Worm (Caenorhabditis elegans): Measurements from ENCODE around the gene gfrp-1.
A peak's percentile ranks its signal among the peaks of the same experiment; 100 is the strongest.

The gfrp-1 gene

ce11 chrIV:186110-186509 is 17.3 kb upstream of the gfrp-1 start (continued):
- TF ChIP-seq hlh-13 (GFP tag; optimal IDR thresholded peaks at IDR 0.05): no peak
- no peak for TF ChIP-seq nhr-11 (tag; optimal IDR thresholded peaks at IDR 0.05)
- TF ChIP-seq ama-1 (optimal IDR thresholded peaks at IDR 0.05): no peak
- TF ChIP-seq unc-42 (tag; optimal IDR thresholded peaks at IDR 0.05): peak; percentile 25
- TF ChIP-seq ceh-18 (tag; optimal IDR thresholded peaks at IDR 0.05): no peak
- no peak for TF ChIP-seq hlh-6 (tag; optimal IDR thresholded peaks at IDR 0.05)
- no peak for TF ChIP-seq ttx-3 (tag; optimal IDR thresholded peaks at IDR 0.05)

- TF ChIP-seq sox-2 (GFP tag; IDR thresholded peaks at IDR 0.05): no peak
- TF ChIP-seq ceh-14 (tag; optimal IDR thresholded peaks at IDR 0.05): peak; percentile 7
Observed at ce11 chrIV:187336-187735, 16.1 kb upstream of the gfrp-1 start.

ce11 chrIV:189087-189486 is 14.3 kb upstream of the gfrp-1 start:
- TF ChIP-seq ceh-14 (tag; optimal IDR thresholded peaks at IDR 0.05): no peak

- TF ChIP-seq madf-2 (tag; optimal IDR thresholded peaks at IDR 0.05): no peak
- no peak for TF ChIP-seq fkh-10 (GFP tag; optimal IDR thresholded peaks at IDR 0.05)
- no peak for TF ChIP-seq elt-4 (tag; optimal IDR thresholded peaks at IDR 0.05)
- TF ChIP-seq ceh-22 (tag; optimal IDR thresholded peaks at IDR 0.05): no peak
- peak; percentile 56 for TF ChIP-seq mec-3 (tag; optimal IDR thresholded peaks at IDR 0.05; ENCODE audit: borderline replicate concordance)
- no peak for TF ChIP-seq pros-1 (tag; optimal IDR thresholded peaks at IDR 0.05)
- peak; percentile 74 for TF ChIP-seq fax-1 (tag; optimal IDR thresholded peaks at IDR 0.05)
- TF ChIP-seq nfya-1 (tag; optimal IDR thresholded peaks at IDR 0.05): peak; percentile 35
- TF ChIP-seq ceh-9 (tag; optimal IDR thresholded peaks at IDR 0.05): no peak
- TF ChIP-seq C38D4.7 (GFP tag; optimal IDR thresholded peaks at IDR 0.05): no peak
- TF ChIP-seq syd-9 (tag; optimal IDR thresholded peaks at IDR 0.05): no peak
- TF ChIP-seq unc-55 (GFP tag; optimal IDR thresholded peaks at IDR 0.05): peak; percentile 67
- TF ChIP-seq unc-86 (tag; optimal IDR thresholded peaks at IDR 0.05): peak; percentile 41
- peak; percentile 56 for TF ChIP-seq ceh-18 (tag; optimal IDR thresholded peaks at IDR 0.05)
- peak; percentile 51 for TF ChIP-seq ttx-3 (tag; optimal IDR thresholded peaks at IDR 0.05)
- peak; percentile 32 for TF ChIP-seq unc-42 (tag; optimal IDR thresholded peaks at IDR 0.05)
- TF ChIP-seq fkh-6 (tag; optimal IDR thresholded peaks at IDR 0.05): peak; percentile 52
- TF ChIP-seq C08G9.2 (tag; optimal IDR thresholded peaks at IDR 0.05): peak; percentile 94
- peak; percentile 74 for TF ChIP-seq rnt-1 (tag; optimal IDR thresholded peaks at IDR 0.05)
- TF ChIP-seq npax-4 (tag; optimal IDR thresholded peaks at IDR 0.05): no peak
- peak; percentile 89 for TF ChIP-seq ref-2 (tag; optimal IDR thresholded peaks at IDR 0.05)
- no peak for TF ChIP-seq hlh-30 (tag; optimal IDR thresholded peaks at IDR 0.05; ENCODE audit: insufficient read depth)
- peak; percentile 28 for TF ChIP-seq pqm-1 (tag; optimal IDR thresholded peaks at IDR 0.05)
- TF ChIP-seq T23F11.4 (GFP tag; optimal IDR thresholded peaks at IDR 0.05): no peak
- TF ChIP-seq ceh-2 (tag; optimal IDR thresholded peaks at IDR 0.05): peak; percentile 86
- no peak for TF ChIP-seq ceh-19 (GFP tag; optimal IDR thresholded peaks at IDR 0.05)
- TF ChIP-seq pax-1 (tag; optimal IDR thresholded peaks at IDR 0.05): no peak
- TF ChIP-seq lin-11 (tag; optimal IDR thresholded peaks at IDR 0.05): no peak
- TF ChIP-seq pha-2 (tag; optimal IDR thresholded peaks at IDR 0.05): peak; percentile 65
- peak; percentile 53 for TF ChIP-seq ztf-16 (tag; optimal IDR thresholded peaks at IDR 0.05)
- TF ChIP-seq hlh-15 (tag; optimal IDR thresholded peaks at IDR 0.05): peak; percentile 44
- no peak for TF ChIP-seq pag-3 (tag; optimal IDR thresholded peaks at IDR 0.05; ENCODE audit: borderline replicate concordance)
- TF ChIP-seq hlh-13 (GFP tag; optimal IDR thresholded peaks at IDR 0.05): no peak
- TF ChIP-seq hlh-6 (tag; optimal IDR thresholded peaks at IDR 0.05): peak; percentile 39
- TF ChIP-seq ceh-24 (tag; optimal IDR thresholded peaks at IDR 0.05): no peak
- TF ChIP-seq tbx-7 (tag; optimal IDR thresholded peaks at IDR 0.05): peak; percentile 92
- no peak for TF ChIP-seq ceh-6 (GFP tag; optimal IDR thresholded peaks at IDR 0.05)
- no peak for TF ChIP-seq nhr-232 (tag; optimal IDR thresholded peaks at IDR 0.05)
- TF ChIP-seq tbx-2 (tag; optimal IDR thresholded peaks at IDR 0.05): peak; percentile 90
- no peak for TF ChIP-seq ceh-30 (tag; optimal IDR thresholded peaks at IDR 0.05)
- TF ChIP-seq ceh-45 (GFP tag; IDR thresholded peaks at IDR 0.05): no peak
- TF ChIP-seq gmeb-2 (tag; optimal IDR thresholded peaks at IDR 0.05): no peak
- TF ChIP-seq sox-2 (GFP tag; IDR thresholded peaks at IDR 0.05): no peak
- TF ChIP-seq pha-4 (tag; optimal IDR thresholded peaks at IDR 0.05): no peak
Observed at ce11 chrIV:192046-192445, 11.4 kb upstream of the gfrp-1 start, which contains the start of gene Y38C1AA.12. TSS of gene Y38C1AA.12 (plus strand) at chrIV:192256.
